Worm (Caenorhabditis elegans) whole organism, L1 larva: ENCODE data around the gene sre-33.

Experiments
- C34B4.2 ChIP-seq: sonication (generic microtip); optimal IDR thresholded peaks from 2 replicates; lab custom pipeline; 2017; ENCODE audit warnings: mild to moderate bottlenecking, missing genetic modification characterization, missing compliant biosample characterization
- aly-2 ChIP-seq: fragments of 150-350 bp; optimal IDR thresholded peaks from 2 replicates; lab custom pipeline; 2014; ENCODE audit warnings: missing biosample characterization, missing genetic modification characterization
- blmp-1 ChIP-seq: fragments of 150-350 bp; optimal IDR thresholded peaks from 2 replicates; lab custom pipeline; 2014; ENCODE audit warnings: missing biosample characterization, missing genetic modification characterization
- ceh-8 ChIP-seq: fragments of 200-800 bp; sonication (Bioruptor generic); optimal IDR thresholded peaks from 2 replicates; lab custom pipeline; 2018; ENCODE audit warnings: mild to moderate bottlenecking, missing genetic modification characterization, moderate library complexity, missing compliant biosample characterization
- ceh-90 ChIP-seq: sonication (generic microtip); optimal IDR thresholded peaks from 2 replicates; lab custom pipeline; 2016; ENCODE audit warnings: missing genetic modification characterization, missing compliant biosample characterization
- efl-1 ChIP-seq, 4 experiments: fragments of 150-350 bp; optimal IDR thresholded peaks in 3 of 4; peaks in 1 of 4; 1 replicate in 1 of 4; 2 replicates in 3 of 4; lab custom pipeline; 2014; ENCODE audit warnings: missing biosample characterization in 2 of 4, missing genetic modification characterization in 2 of 4, missing genetic modification reagents in 2 of 4
- efl-3 ChIP-seq: fragments of 200-800 bp; sonication (Bioruptor generic); optimal IDR thresholded peaks from 2 replicates; lab custom pipeline; 2018; ENCODE audit warnings: mild to moderate bottlenecking, missing genetic modification characterization, missing compliant biosample characterization
- egl-27 ChIP-seq, 2 experiments: fragments of 150-350 bp in 1 of 2; sonication (generic microtip); optimal IDR thresholded peaks; 3 replicates each; lab custom pipeline; 2017 to 2018; ENCODE audit warnings: missing biosample characterization in 2 of 2, missing genetic modification characterization in 2 of 2, missing genetic modification reagents in 2 of 2
- elt-2 ChIP-seq: sonication (generic microtip); optimal IDR thresholded peaks from 2 replicates; lab custom pipeline; 2016; ENCODE audit warnings: missing genetic modification characterization, mild to moderate bottlenecking, inconsistent platforms, missing compliant biosample characterization, missing genetic modification reagents
- elt-3 ChIP-seq, 6 experiments: fragments of 150-350 bp in 1 of 6; sonication (generic microtip); optimal IDR thresholded peaks; 2 replicates each; lab custom pipeline; 2017 to 2018; ENCODE audit warnings: missing biosample characterization in 6 of 6, missing genetic modification characterization in 6 of 6, inconsistent platforms in 1 of 6
- fkh-10 ChIP-seq: sonication (generic microtip); optimal IDR thresholded peaks from 2 replicates; lab custom pipeline; 2017; ENCODE audit warnings: missing biosample characterization, missing genetic modification reagents, missing genetic modification characterization
- fkh-8 ChIP-seq: sonication (generic microtip); optimal IDR thresholded peaks from 2 replicates; lab custom pipeline; 2016; ENCODE audit warnings: mild to moderate bottlenecking, missing genetic modification characterization, missing compliant biosample characterization
- hlh-17 ChIP-seq: fragments of 200-800 bp; sonication (Bioruptor generic); optimal IDR thresholded peaks from 2 replicates; lab custom pipeline; 2018; ENCODE audit warnings: missing genetic modification characterization, mild to moderate bottlenecking, missing compliant biosample characterization, moderate library complexity, borderline replicate concordance
- hlh-4 ChIP-seq: sonication (generic microtip); optimal IDR thresholded peaks from 2 replicates; lab custom pipeline; 2016; ENCODE audit warnings: mild to moderate bottlenecking, missing genetic modification characterization, missing compliant biosample characterization
- hpl-2 ChIP-seq: fragments of 150-350 bp; optimal IDR thresholded peaks from 2 replicates; lab custom pipeline; 2014; ENCODE audit warnings: missing biosample characterization, missing genetic modification reagents, missing genetic modification characterization
- irx-1 ChIP-seq: sonication (generic microtip); optimal IDR thresholded peaks from 2 replicates; lab custom pipeline; 2016; ENCODE audit warnings: missing genetic modification characterization, missing compliant biosample characterization
- jun-1 ChIP-seq: fragments of 150-350 bp; optimal IDR thresholded peaks from 2 replicates; lab custom pipeline; 2014; ENCODE audit warnings: missing biosample characterization, missing genetic modification reagents, missing genetic modification characterization
- lin-14 ChIP-seq: fragments of 200-800 bp; sonication (Bioruptor generic); optimal IDR thresholded peaks from 2 replicates; lab custom pipeline; 2018; ENCODE audit warnings: mild to moderate bottlenecking, missing genetic modification characterization, moderate library complexity, missing compliant biosample characterization
- lin-15B ChIP-seq: fragments of 150-350 bp; sonication (generic microtip); optimal IDR thresholded peaks from 3 replicates; lab custom pipeline; 2014; ENCODE audit warnings: missing biosample characterization, missing genetic modification characterization
- lin-35 ChIP-seq, 2 experiments: fragments of 150-350 bp; optimal IDR thresholded peaks; 2 replicates each; lab custom pipeline; 2014; ENCODE audit warnings: missing biosample characterization in 2 of 2, missing genetic modification characterization in 2 of 2, missing genetic modification reagents in 2 of 2
- mab-9 ChIP-seq: fragments of 200-800 bp; sonication (Bioruptor generic); IDR thresholded peaks from 2 replicates; pipeline ENCODE4 v1.3.6; 2022; ENCODE audit warnings: missing genetic modification reagents, missing genetic modification characterization, missing compliant biosample characterization
- mef-2 ChIP-seq: fragments of 150-350 bp; optimal IDR thresholded peaks from 2 replicates; lab custom pipeline; 2014; ENCODE audit warnings: missing biosample characterization, missing genetic modification characterization
- nhr-12 ChIP-seq: sonication (generic microtip); optimal IDR thresholded peaks from 2 replicates; lab custom pipeline; 2017; ENCODE audit warnings: missing biosample characterization, missing genetic modification characterization
- nhr-20 ChIP-seq: sonication (generic microtip); optimal IDR thresholded peaks from 2 replicates; lab custom pipeline; 2016; ENCODE audit warnings: mild to moderate bottlenecking, missing genetic modification characterization, missing compliant biosample characterization
- nhr-28 ChIP-seq: fragments of 150-350 bp; optimal IDR thresholded peaks from 2 replicates; lab custom pipeline; 2014; ENCODE audit warnings: missing biosample characterization, missing genetic modification characterization
- nhr-47 ChIP-seq: sonication (generic microtip); optimal IDR thresholded peaks from 2 replicates; lab custom pipeline; 2016; ENCODE audit warnings: mild to moderate bottlenecking, missing genetic modification characterization, moderate library complexity, missing compliant biosample characterization
- nhr-84 ChIP-seq: sonication (generic microtip); optimal IDR thresholded peaks from 2 replicates; lab custom pipeline; 2017; ENCODE audit warnings: missing biosample characterization, missing genetic modification characterization
- nhr-90 ChIP-seq: sonication (generic microtip); optimal IDR thresholded peaks from 2 replicates; lab custom pipeline; 2016; ENCODE audit warnings: mild to moderate bottlenecking, missing genetic modification characterization, missing compliant biosample characterization; ENCODE audit not compliant: poor library complexity
- rnt-1 ChIP-seq: sonication (generic microtip); optimal IDR thresholded peaks from 2 replicates; lab custom pipeline; 2016; ENCODE audit warnings: mild to moderate bottlenecking, missing genetic modification characterization, moderate library complexity, missing compliant biosample characterization
- snu-23 ChIP-seq: sonication (generic microtip); optimal IDR thresholded peaks from 2 replicates; lab custom pipeline; 2016; ENCODE audit warnings: missing genetic modification characterization, missing compliant biosample characterization
- sptf-1 ChIP-seq: fragments of 150-350 bp; optimal IDR thresholded peaks from 2 replicates; lab custom pipeline; 2014; ENCODE audit warnings: missing biosample characterization, missing genetic modification characterization
- unc-130 ChIP-seq: fragments of 150-350 bp; optimal IDR thresholded peaks from 2 replicates; lab custom pipeline; 2017; ENCODE audit warnings: missing biosample characterization, missing genetic modification characterization, inconsistent platforms
- unc-30 ChIP-seq: sonication (generic microtip); optimal IDR thresholded peaks from 2 replicates; lab custom pipeline; 2017; ENCODE audit warnings: missing biosample characterization, missing genetic modification characterization
- unc-98 ChIP-seq: fragments of 200-800 bp; sonication (Bioruptor generic); IDR thresholded peaks from 2 replicates; pipeline ENCODE4 v1.3.6; 2022; ENCODE audit warnings: missing genetic modification characterization, missing compliant biosample characterization
- vab-15 ChIP-seq: sonication (generic microtip); optimal IDR thresholded peaks from 2 replicates; lab custom pipeline; 2017; ENCODE audit warnings: missing genotype, mild to moderate bottlenecking, missing genetic modification characterization, missing compliant biosample characterization
- xbp-1 ChIP-seq: sonication (generic microtip); optimal IDR thresholded peaks from 2 replicates; lab custom pipeline; 2016; ENCODE audit warnings: missing genetic modification characterization, missing compliant biosample characterization

The sre-33 gene

DNA sequence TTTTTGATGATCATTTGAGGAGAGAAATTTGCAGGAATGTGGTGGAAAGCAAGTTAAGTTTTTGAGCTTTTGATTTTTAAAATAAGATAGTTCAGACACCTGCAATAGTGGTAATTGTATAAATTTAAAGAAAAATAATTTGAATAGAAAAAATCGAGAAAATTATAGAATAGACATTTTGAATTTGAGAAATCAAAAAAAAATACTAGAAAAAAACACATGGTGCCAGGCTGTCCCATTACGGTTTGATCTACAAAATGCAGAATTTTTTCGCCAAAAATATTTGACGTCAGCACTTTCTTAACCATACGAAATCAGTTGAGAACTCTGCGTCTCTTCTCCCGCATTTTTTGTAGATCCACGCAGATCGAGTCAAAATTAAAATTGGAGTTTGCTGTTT is 35.6 kb upstream of the sre-33 start, which contains the start of gene sre-27:
Gene sre-27 (minus strand): TSS at position 101 of the 400 bp plus-strand sequence.
- TF ChIP-seq elt-3 (tag; optimal IDR thresholded peaks at IDR 0.05; lab: Kevin White, UChicago) (no peak), lin-14 (no peak), hlh-17 (GFP tag; lab: Kevin White, UChicago) (no peak), ceh-90 (tag; lab: Kevin White, UChicago) (no peak), C34B4.2 (tag; lab: Kevin White, UChicago) (no peak), unc-30 (no peak), sptf-1 (tag; lab: Kevin White, UChicago) (no peak), ceh-8 (GFP tag; lab: Kevin White, UChicago) (no peak), unc-98 (GFP tag; lab: Robert Waterston, UW) (no peak), snu-23 (GFP tag; lab: Kevin White, UChicago) (no peak), rnt-1 (tag; lab: Kevin White, UChicago) (no peak), hlh-4 (tag; lab: Kevin White, UChicago) (no peak), nhr-84 (tag; lab: Kevin White, UChicago) (no peak), nhr-20 (no peak), egl-27 (tag; optimal IDR thresholded peaks at IDR 0.05; lab: Kevin White, UChicago) (no peak), unc-130 (no peak)

DNA sequence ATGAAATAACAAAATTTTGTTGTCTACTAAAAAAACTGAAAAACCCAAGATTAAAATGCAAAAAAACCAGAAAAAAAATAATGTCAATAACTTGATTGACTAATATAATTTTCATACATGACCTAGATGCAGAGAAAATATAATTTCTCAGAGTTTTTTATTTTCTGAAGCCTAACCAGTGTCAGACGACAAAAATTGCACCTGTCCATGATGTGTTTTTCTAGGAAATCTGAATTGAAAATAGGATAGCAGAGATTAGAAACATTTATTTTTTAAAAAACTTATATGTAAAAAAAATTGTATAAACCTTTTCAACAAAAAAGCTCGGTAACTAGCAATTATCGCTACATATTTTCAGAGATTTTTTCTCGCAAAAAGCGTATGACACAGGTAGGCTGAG is 35.1 kb upstream of the sre-33 start:
- TF ChIP-seq aly-2 (tag; lab: Kevin White, UChicago) = no peak
- TF ChIP-seq hlh-4 (tag; lab: Kevin White, UChicago) = peak; percentile 99
- no peak for TF ChIP-seq vab-15 (tag; lab: Kevin White, UChicago)
- TF ChIP-seq fkh-8 (tag; lab: Kevin White, UChicago) = peak; percentile 68
- TF ChIP-seq nhr-47 = peak; percentile 46
- TF ChIP-seq mab-9 (GFP tag; lab: Robert Waterston, UW) = no peak
- TF ChIP-seq efl-3 (GFP tag; lab: Kevin White, UChicago) = no peak
- no peak for TF ChIP-seq irx-1 (tag; lab: Kevin White, UChicago)
- TF ChIP-seq hlh-17 (GFP tag; lab: Kevin White, UChicago) = no peak
- no peak for TF ChIP-seq efl-1 (optimal IDR thresholded peaks at IDR 0.05; lab: Kevin White, UChicago)
- TF ChIP-seq efl-1 (GFP tag; optimal IDR thresholded peaks at IDR 0.05 in 1 of 2; lab: Kevin White, UChicago) = no peak
- no peak for TF ChIP-seq rnt-1 (tag; lab: Kevin White, UChicago)
- no peak for TF ChIP-seq hpl-2 (GFP tag; lab: Kevin White, UChicago)
- no peak for TF ChIP-seq xbp-1 (tag; lab: Kevin White, UChicago)

DNA sequence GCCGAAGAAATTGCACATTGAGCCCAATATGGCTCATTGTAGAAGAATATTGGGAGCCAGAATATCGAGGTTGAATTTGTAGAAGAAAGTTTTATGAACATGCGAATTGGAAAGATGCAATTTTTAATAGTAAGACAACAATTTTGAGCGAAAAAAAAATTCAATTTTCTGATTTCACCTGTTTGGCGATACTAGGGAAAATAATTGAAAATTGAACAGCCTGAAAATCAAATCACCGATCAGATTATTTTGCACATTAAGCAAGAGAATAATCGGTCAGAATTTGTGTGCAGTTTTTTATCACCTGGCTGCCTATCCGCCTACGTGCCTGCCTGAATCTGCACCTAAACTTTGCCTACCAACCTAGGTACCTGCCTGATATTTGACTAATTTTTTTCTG is 32.6 kb upstream of the sre-33 start, which contains the start of gene sre-26:
Gene sre-26 (minus strand): TSS at position 101 of the 400 bp plus-strand sequence.
- TF ChIP-seq nhr-28 (tag; lab: Kevin White, UChicago) (no peak), mef-2 (no peak), ceh-90 (tag; lab: Kevin White, UChicago) (no peak)

DNA sequence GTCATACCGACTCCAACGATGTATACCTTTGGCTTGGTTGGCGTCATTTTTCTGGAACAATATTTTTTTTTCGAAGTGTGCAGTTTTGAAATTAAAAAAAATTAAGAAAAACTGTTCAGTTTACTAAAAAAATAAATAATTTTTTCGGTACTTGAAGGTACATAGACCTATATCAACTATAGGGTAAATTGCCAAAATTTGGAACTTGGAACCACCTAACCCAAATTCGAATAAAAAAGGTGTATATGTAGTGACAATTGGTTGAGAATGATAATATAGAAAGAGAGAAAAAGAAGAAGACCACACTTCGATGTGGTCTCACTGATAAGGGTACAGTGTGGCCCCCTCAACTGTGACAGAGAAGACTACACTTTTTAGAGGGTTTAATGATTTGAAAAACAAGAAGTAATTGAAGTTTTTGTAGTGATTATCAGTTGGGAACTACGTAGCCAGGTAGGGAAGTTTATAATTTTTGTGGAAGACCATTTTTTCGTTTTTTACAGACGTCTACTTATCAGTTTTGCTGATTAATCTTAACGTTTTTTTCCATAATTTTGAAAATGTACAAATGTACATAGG is 27.4 kb upstream of the sre-33 start, which contains the start of gene daf-22:
Gene daf-22 (minus strand): TSS at position 51 of the 579 bp plus-strand sequence.
- no peak for TF ChIP-seq nhr-12 (tag; lab: Kevin White, UChicago)
- peak in 1 of 2 experiments; percentile 41 for TF ChIP-seq lin-35 (GFP tag; optimal IDR thresholded peaks at IDR 0.05; lab: Kevin White, UChicago)
- no peak for TF ChIP-seq fkh-10
- peak; percentile 15 for TF ChIP-seq hpl-2 (GFP tag; lab: Kevin White, UChicago)
- no peak for TF ChIP-seq jun-1 (tag; lab: Kevin White, UChicago)
- peak; percentile 5 for TF ChIP-seq nhr-90 (tag; lab: Kevin White, UChicago)
- TF ChIP-seq nhr-20 = peak; percentile 75
- peak in 3 of 6 experiments; percentile 25 to 74 (median 45) for TF ChIP-seq elt-3 (tag; optimal IDR thresholded peaks at IDR 0.05; lab: Kevin White, UChicago)
- TF ChIP-seq elt-2 (tag; lab: Kevin White, UChicago) = peak; percentile 84
- no peak for TF ChIP-seq lin-15B
- no peak for TF ChIP-seq efl-1 (optimal IDR thresholded peaks at IDR 0.05; lab: Kevin White, UChicago)
- peak in 1 of 2 experiments; percentile 80 for TF ChIP-seq efl-1 (GFP tag; optimal IDR thresholded peaks at IDR 0.05 in 1 of 2; lab: Kevin White, UChicago)
- peak; percentile 3 for TF ChIP-seq snu-23 (GFP tag; lab: Kevin White, UChicago)
- peak; percentile 5 for TF ChIP-seq blmp-1 (tag; lab: Kevin White, UChicago)
